Fruit fly (Drosophila melanogaster) whole organism, wandering third instar larva: ENCODE data around the gene CG16972.
"Not testable (repeated sequence)": the region's sequence is repeated elsewhere in the genome, so short reads cannot be mapped to it uniquely, and the experiment has no call there.

Experiments
- Abd-B ChIP-seq: fragments of >200 bp; optimal IDR thresholded peaks from 2 replicates; lab custom pipeline; 2017; ENCODE audit warnings: missing biosample characterization, missing genetic modification characterization
- CG32264 ChIP-seq: fragments of 200-800 bp; sonication (Bioruptor generic); optimal IDR thresholded peaks from 2 replicates; lab custom pipeline; 2016; ENCODE audit warnings: missing biosample characterization, missing genetic modification characterization
- CG9705 ChIP-seq: fragments of 200-800 bp; sonication (Bioruptor generic); optimal IDR thresholded peaks from 2 replicates; lab custom pipeline; 2018; ENCODE audit warnings: missing biosample characterization, mild to moderate bottlenecking, missing genetic modification characterization
- CrebA ChIP-seq: fragments of 200-800 bp; sonication (Bioruptor generic); optimal IDR thresholded peaks from 2 replicates; lab custom pipeline; 2016; ENCODE audit warnings: missing biosample characterization, mild to moderate bottlenecking, missing genetic modification characterization, borderline replicate concordance
- Dif ChIP-seq: fragments of 200-275, 200-300 bp; sonication (Bioruptor generic); optimal IDR thresholded peaks from 2 replicates; lab custom pipeline; 2018; ENCODE audit warnings: missing biosample characterization, missing genetic modification characterization; ENCODE audit not compliant: partially characterized antibody
- HLH106 ChIP-seq: fragments of 200-800 bp; optimal IDR thresholded peaks from 3 replicates; lab custom pipeline; 2019; ENCODE audit warnings: missing biosample characterization, mild to moderate bottlenecking, missing genetic modification characterization, moderate library complexity
- Hnf4 ChIP-seq: fragments of 200-800 bp; sonication (Bioruptor generic); optimal IDR thresholded peaks from 2 replicates; lab custom pipeline; 2016; ENCODE audit warnings: missing biosample characterization, mild to moderate bottlenecking, missing genetic modification characterization
- Hr83 ChIP-seq: fragments of 200-300 bp; sonication (Bioruptor generic); optimal IDR thresholded peaks from 2 replicates; lab custom pipeline; 2016; ENCODE audit warnings: missing biosample characterization, mild to moderate bottlenecking, missing genetic modification characterization, moderate library complexity; ENCODE audit not compliant: poor library complexity, severe bottlenecking
- Jra ChIP-seq: sonication (Bioruptor generic); optimal IDR thresholded peaks from 2 replicates; lab custom pipeline; 2016; ENCODE audit warnings: missing biosample characterization, missing genetic modification characterization
- Mio ChIP-seq: sonication (Bioruptor generic); optimal IDR thresholded peaks from 2 replicates; lab custom pipeline; 2016; ENCODE audit warnings: missing biosample characterization, missing genetic modification characterization
- Myc ChIP-seq: fragments of >200 bp; optimal IDR thresholded peaks from 2 replicates; lab custom pipeline; 2017
- N ChIP-seq: fragments of >200 bp; optimal IDR thresholded peaks from 2 replicates; lab custom pipeline; 2018; ENCODE audit warnings: missing biosample characterization, missing external identifiers, missing genetic modification characterization
- OdsH ChIP-seq: fragments of 200-800 bp; sonication (Bioruptor generic); optimal IDR thresholded peaks from 2 replicates; lab custom pipeline; 2016; ENCODE audit warnings: missing biosample characterization, mild to moderate bottlenecking, missing genetic modification characterization
- Rel ChIP-seq, 2 experiments: fragments of 200-800 bp; sonication (Bioruptor generic) in 1 of 2; optimal IDR thresholded peaks; 2 replicates in 1 of 2; 3 replicates in 1 of 2; lab custom pipeline; 2016 to 2019; ENCODE audit warnings: mild to moderate bottlenecking in 2 of 2, missing biosample characterization in 2 of 2, missing genetic modification characterization in 2 of 2, moderate library complexity in 1 of 2
- Sp1 ChIP-seq: fragments of 200-800 bp; sonication (Bioruptor generic); optimal IDR thresholded peaks from 3 replicates; lab custom pipeline; 2019; ENCODE audit warnings: missing biosample characterization, mild to moderate bottlenecking, missing genetic modification characterization, moderate library complexity
- Vsx2 ChIP-seq: fragments of 200-300, 225-300 bp; sonication (Bioruptor generic); optimal IDR thresholded peaks from 2 replicates; lab custom pipeline; 2018; ENCODE audit warnings: missing biosample characterization, missing genetic modification characterization; ENCODE audit not compliant: partially characterized antibody
- br ChIP-seq: fragments of 200-800 bp; sonication (Bioruptor generic); optimal IDR thresholded peaks from 2 replicates; lab custom pipeline; 2016; ENCODE audit warnings: missing biosample characterization, missing genetic modification characterization
- brk ChIP-seq: fragments of 200-800 bp; sonication (Bioruptor generic); optimal IDR thresholded peaks from 2 replicates; lab custom pipeline; 2016; ENCODE audit warnings: missing biosample characterization, mild to moderate bottlenecking, missing genetic modification characterization
- dl ChIP-seq, 2 experiments: fragments of 175-275, 200-275 bp in 1 of 2; fragments of 200-275 bp in 1 of 2; sonication (Bioruptor generic); optimal IDR thresholded peaks; lab custom pipeline; 2018; ENCODE audit warnings: mild to moderate bottlenecking in 2 of 2, missing biosample characterization in 2 of 2, missing genetic modification characterization in 2 of 2, moderate library complexity in 2 of 2; ENCODE audit not compliant: partially characterized antibody in 2 of 2, insufficient read depth in 1 of 2
- dsf ChIP-seq: sonication (Bioruptor generic); optimal IDR thresholded peaks from 2 replicates; lab custom pipeline; 2016; ENCODE audit warnings: missing biosample characterization, missing genetic modification characterization, borderline replicate concordance
- foxo ChIP-seq, 2 experiments: fragments of 200-800 bp; sonication (Bioruptor generic); optimal IDR thresholded peaks; 2 replicates in 1 of 2; 3 replicates in 1 of 2; lab custom pipeline; 2016 to 2017; ENCODE audit warnings: missing biosample characterization in 2 of 2, missing genetic modification characterization in 2 of 2
- fru ChIP-seq: fragments of 200-800 bp; sonication (Bioruptor generic); optimal IDR thresholded peaks from 3 replicates; lab custom pipeline; 2016; ENCODE audit warnings: missing biosample characterization, mild to moderate bottlenecking, missing genetic modification characterization
- h ChIP-seq: fragments of 200-800 bp; sonication (Bioruptor generic); optimal IDR thresholded peaks from 3 replicates; lab custom pipeline; 2016; ENCODE audit warnings: missing biosample characterization, mild to moderate bottlenecking, missing genetic modification characterization
- lola ChIP-seq: fragments of >200 bp; optimal IDR thresholded peaks from 2 replicates; lab custom pipeline; 2017; ENCODE audit warnings: missing biosample characterization, missing genetic modification characterization
- pan ChIP-seq: fragments of >200 bp; optimal IDR thresholded peaks from 2 replicates; lab custom pipeline; 2017
- rgr ChIP-seq: fragments of 200-800 bp; sonication (Bioruptor generic); optimal IDR thresholded peaks from 3 replicates; lab custom pipeline; 2016; ENCODE audit warnings: missing biosample characterization, mild to moderate bottlenecking, missing genetic modification characterization
- sage ChIP-seq: fragments of 200-800 bp; sonication (Bioruptor generic); optimal IDR thresholded peaks from 2 replicates; lab custom pipeline; 2016; ENCODE audit warnings: missing biosample characterization, mild to moderate bottlenecking, missing genetic modification characterization
- sv ChIP-seq: fragments of 200-800 bp; sonication (Bioruptor generic); optimal IDR thresholded peaks from 3 replicates; lab custom pipeline; 2016; ENCODE audit warnings: missing biosample characterization, missing genetic modification characterization
- tai ChIP-seq: sonication (Bioruptor generic); optimal IDR thresholded peaks from 2 replicates; lab custom pipeline; 2016; ENCODE audit warnings: missing biosample characterization, missing genetic modification characterization
- usp ChIP-seq: fragments of >200 bp; optimal IDR thresholded peaks from 2 replicates; lab custom pipeline; 2017; ENCODE audit warnings: missing biosample characterization, missing genetic modification characterization

The CG16972 gene

DNA sequence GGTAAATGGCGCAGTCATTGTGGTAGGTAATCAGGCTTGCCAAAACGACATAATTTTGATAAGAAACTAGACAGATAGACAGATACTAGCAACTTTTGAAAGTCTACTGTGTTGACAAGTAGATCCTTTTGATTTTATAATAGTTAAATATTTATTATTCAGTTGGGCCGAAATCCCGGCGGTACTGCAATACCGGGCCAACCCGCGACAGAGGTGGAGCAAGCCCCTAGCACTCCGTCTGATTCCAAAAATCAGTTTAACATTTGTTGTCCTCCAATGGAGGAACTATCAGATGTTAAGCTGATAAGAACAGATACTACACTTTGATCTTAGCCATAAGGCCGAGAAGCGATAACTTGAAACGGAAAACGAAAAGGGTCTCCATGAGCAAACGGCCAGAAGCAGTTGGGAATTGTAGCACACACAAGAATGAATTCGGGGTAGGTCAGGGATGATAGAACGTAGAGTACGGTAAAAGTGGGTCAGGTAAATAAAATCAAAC, 8.7 kb upstream of the CG16972 start, which contains the start of gene CG15482:
TSS of gene CG15482 (minus strand) at position 51 of the 502 bp plus-strand sequence.
- TF ChIP-seq Vsx2 (GFP tag; lab: Kevin White, UChicago); Sp1; sage (GFP tag; lab: Kevin White, UChicago): not testable (repeated sequence)

DNA sequence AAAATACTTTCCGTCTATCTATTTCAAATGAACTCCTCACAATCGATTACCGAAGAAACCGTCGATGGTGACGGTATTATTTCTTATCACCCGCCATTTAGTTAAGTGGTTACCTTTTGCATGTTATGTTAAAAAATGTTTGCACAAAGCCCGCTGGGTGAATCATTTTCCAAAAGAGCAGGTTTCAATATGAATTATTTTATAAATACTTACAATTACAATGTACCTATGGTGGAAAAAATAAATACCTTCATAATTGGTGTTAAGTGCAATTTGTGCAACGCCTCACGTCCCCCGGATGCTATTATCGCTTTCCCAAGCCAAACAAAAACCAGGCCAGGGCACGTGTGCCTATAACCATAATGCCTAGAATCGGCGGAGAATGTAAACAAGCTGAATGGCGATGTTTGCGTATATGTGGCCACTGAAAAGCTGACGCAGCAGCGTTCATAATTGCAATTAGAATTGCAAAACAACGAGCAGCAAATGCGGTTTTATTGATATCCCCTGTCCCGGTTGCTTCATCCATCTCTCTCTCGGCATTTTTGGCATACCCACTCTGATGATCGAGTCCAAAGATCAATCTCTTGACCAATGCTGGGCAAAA, 3.9 kb upstream of the CG16972 start:
- TF ChIP-seq lola (no peak), Abd-B (GFP tag; lab: Kevin White, UChicago) (no peak), tai (no peak), usp (GFP tag; lab: Kevin White, UChicago) (no peak), Dif (no peak), pan (lab: Kevin White, UChicago) (no peak), foxo (GFP tag; optimal IDR thresholded peaks at IDR 0.05; lab: Kevin White, UChicago) (no peak)

DNA sequence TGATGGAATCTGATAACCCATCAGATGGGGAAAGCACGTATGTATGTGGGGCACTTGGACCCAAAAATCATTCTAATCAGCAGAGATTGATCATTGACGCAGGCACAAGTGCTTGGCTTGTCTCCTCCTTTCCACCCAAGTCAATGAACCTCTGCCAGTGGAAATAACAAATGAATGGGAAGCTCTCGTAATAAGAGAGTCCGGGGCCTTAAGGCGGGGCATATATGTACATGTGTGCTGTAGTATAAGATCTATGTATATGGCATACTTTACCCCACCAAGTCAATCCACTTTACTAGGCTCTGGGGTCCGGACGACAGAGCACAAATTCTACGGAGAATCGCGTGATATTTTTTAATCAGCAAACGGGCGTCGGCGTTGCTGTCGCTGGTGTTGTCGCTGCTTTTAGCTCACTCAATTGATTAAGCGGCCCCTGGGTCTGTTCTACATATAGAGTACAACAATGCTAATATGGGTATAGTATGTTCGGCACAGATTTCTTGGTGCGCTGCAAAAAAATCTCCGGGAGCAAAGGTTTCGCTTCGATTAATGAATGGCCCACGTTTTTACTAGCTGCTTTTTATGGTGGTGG, 3.1 kb upstream of the CG16972 start:
- TF ChIP-seq Hr83 (GFP tag; lab: Kevin White, UChicago) (peak; percentile 0), sage (GFP tag; lab: Kevin White, UChicago) (no peak), h (GFP tag; lab: Kevin White, UChicago) (peak; percentile 42), CG9705 (GFP tag; lab: Kevin White, UChicago) (no peak), lola (no peak), rgr (peak; percentile 8), pan (lab: Kevin White, UChicago) (no peak), br (GFP tag; lab: Kevin White, UChicago) (peak; percentile 33), Hnf4 (GFP tag; lab: Kevin White, UChicago) (peak; percentile 22), Rel (GFP tag; optimal IDR thresholded peaks at IDR 0.05; lab: Kevin White, UChicago) (no peak), Rel (tag; optimal IDR thresholded peaks at IDR 0.05; lab: Kevin White, UChicago) (peak; percentile 83), OdsH (GFP tag; lab: Kevin White, UChicago) (peak; percentile 13)

- TF ChIP-seq Hr83 (GFP tag; lab: Kevin White, UChicago) (peak; percentile 58), N (no peak), OdsH (GFP tag; lab: Kevin White, UChicago) (peak; percentile 21), HLH106 (tag; lab: Kevin White, UChicago) (peak; percentile 22), foxo (GFP tag; optimal IDR thresholded peaks at IDR 0.05; lab: Kevin White, UChicago) (peak in 1 of 2 experiments; percentile 4), rgr (peak; percentile 21), sv (GFP tag; lab: Kevin White, UChicago) (no peak), h (GFP tag; lab: Kevin White, UChicago) (peak; percentile 70), dsf (no peak), Myc (lab: Kevin White, UChicago) (no peak), Rel (GFP tag; optimal IDR thresholded peaks at IDR 0.05; lab: Kevin White, UChicago) (no peak), Rel (tag; optimal IDR thresholded peaks at IDR 0.05; lab: Kevin White, UChicago) (peak; percentile 9), lola (no peak), Mio (GFP tag; lab: Kevin White, UChicago) (no peak), CrebA (GFP tag; lab: Kevin White, UChicago) (no peak), br (GFP tag; lab: Kevin White, UChicago) (peak; percentile 52), dl (GFP tag; optimal IDR thresholded peaks at IDR 0.05; lab: Kevin White, UChicago; ENCODE audit: insufficient read depth in 1 of 2, partially characterized antibody in 2 of 2) (no peak), brk (GFP tag; lab: Kevin White, UChicago) (no peak), fru (GFP tag; lab: Kevin White, UChicago) (peak; percentile 21), Jra (GFP tag; lab: Kevin White, UChicago) (no peak), Hnf4 (GFP tag; lab: Kevin White, UChicago) (no peak), CG9705 (GFP tag; lab: Kevin White, UChicago) (no peak), Sp1 (peak; percentile 15), CG32264 (GFP tag; lab: Kevin White, UChicago) (no peak)
Measured at dm6 chr2L:13205256-13205655, 2.2 kb upstream of the CG16972 start.
